Fruit fly (Drosophila melanogaster): Measurements from ENCODE around the gene COX5A.

- no peak for TF ChIP-seq Sry-β (GFP tag; optimal IDR thresholded peaks at IDR 0.05)
- TF ChIP-seq exex (tag; optimal IDR thresholded peaks at IDR 0.05): no peak
Measured at dm6 chr3R:11796780-11797179, 22.4 kb upstream of the COX5A start, which contains the start of gene Sbf.

All from whole organism, embryonic.